Worm (Caenorhabditis elegans): Measurements from ENCODE around the gene srab-26.

DNA sequence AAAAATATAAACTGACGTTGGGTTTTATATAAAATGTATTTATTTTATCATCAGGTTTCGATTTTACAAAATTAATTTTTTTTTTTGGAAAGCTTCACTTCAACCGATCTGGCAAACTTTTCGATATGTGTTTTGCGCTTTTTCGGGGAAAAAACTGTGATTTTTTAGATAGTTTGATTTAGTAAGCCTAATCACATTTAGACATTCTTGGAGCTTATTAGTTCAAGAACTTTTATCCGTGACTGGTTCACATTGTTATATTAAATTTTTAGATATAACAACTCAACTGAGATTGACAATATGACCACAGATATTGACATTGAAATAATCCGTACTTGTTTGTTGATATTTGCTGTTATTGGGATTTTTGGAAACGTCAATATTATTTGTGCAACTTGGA is 41.6 kb downstream of the srab-26 start, which contains the start of gene srsx-21:
- TF ChIP-seq hsf-1 (GFP tag; IDR thresholded peaks at IDR 0.05) (no peak), lin-54 (GFP tag; optimal IDR thresholded peaks at IDR 0.05) (no peak), F22D6.2 (tag; optimal IDR thresholded peaks at IDR 0.05) (no peak), nfya-1 (tag; optimal IDR thresholded peaks at IDR 0.05; ENCODE audit: borderline replicate concordance, insufficient read depth) (no peak), attf-5 (GFP tag; optimal IDR thresholded peaks at IDR 0.05) (no peak), nfyb-1 (GFP tag; IDR thresholded peaks at IDR 0.05) (no peak), ztf-3 (GFP tag; optimal IDR thresholded peaks at IDR 0.05) (no peak), atf-7 (tag; optimal IDR thresholded peaks at IDR 0.05) (no peak), unc-62 (GFP tag; optimal IDR thresholded peaks at IDR 0.05) (no peak), snpc-4 (GFP tag; optimal IDR thresholded peaks at IDR 0.05) (no peak), snpc-4 (tag; optimal IDR thresholded peaks at IDR 0.05) (no peak), chd-7 (tag; optimal IDR thresholded peaks at IDR 0.05) (no peak)
